Fruit fly (Drosophila melanogaster) S2 (cell line): ENCODE measurements around the gene CG5001.

Experiments used
- CG8478 ChIP-seq: fragments of >200 bp; optimal IDR thresholded peaks from 2 replicates; lab custom pipeline; 2018
- CTCF ChIP-seq, 2 experiments: fragments of >200 bp; optimal IDR thresholded peaks; 2 replicates each; lab custom pipeline; 2018

The CG5001 gene

dm6 chr2L:1185642-1186497 is at the start of gene CG5001:
CG5001 (plus strand) TSS chr2L:1185757.
- TF ChIP-seq CTCF (optimal IDR thresholded peaks at IDR 0.05; lab: Kevin White, UChicago) (no peak), CG8478 (lab: Kevin White, UChicago) (no peak)

dm6 chr2L:1136993-1137392 is 48.6 kb upstream of the CG5001 start:
- no peak for TF ChIP-seq CG8478 (lab: Kevin White, UChicago)
- no peak for TF ChIP-seq CTCF (optimal IDR thresholded peaks at IDR 0.05; lab: Kevin White, UChicago)

- TF ChIP-seq CG8478 (lab: Kevin White, UChicago) (no peak), CTCF (optimal IDR thresholded peaks at IDR 0.05; lab: Kevin White, UChicago) (peak; percentile 66 to 68)
Observed at dm6 chr2L:1142730-1143281, 42.8 kb upstream of the CG5001 start, which contains the start of gene MFS3. MFS3 (plus strand) TSS chr2L:1143201.

- TF ChIP-seq CG8478 (lab: Kevin White, UChicago) (no peak), CTCF (optimal IDR thresholded peaks at IDR 0.05; lab: Kevin White, UChicago) (no peak)
Observed at dm6 chr2L:1143286-1143685, 42.3 kb upstream of the CG5001 start.

- no peak for TF ChIP-seq CG8478 (lab: Kevin White, UChicago)
Observed at dm6 chr2L:1144371-1145360, 40.9 kb upstream of the CG5001 start.

- TF ChIP-seq CTCF (optimal IDR thresholded peaks at IDR 0.05; lab: Kevin White, UChicago) (no peak), CG8478 (lab: Kevin White, UChicago) (no peak)
Observed at dm6 chr2L:1147656-1148055, 37.9 kb upstream of the CG5001 start.

dm6 chr2L:1150554-1150953 is 35.0 kb upstream of the CG5001 start, which contains the start of the genes Tfb4 and Vps29:
Tfb4 (minus strand) TSS chr2L:1150677.
Vps29 (plus strand) TSS chr2L:1150766.
- no peak for TF ChIP-seq CG8478 (lab: Kevin White, UChicago)
- no peak for TF ChIP-seq CTCF (optimal IDR thresholded peaks at IDR 0.05; lab: Kevin White, UChicago)

dm6 chr2L:1152693-1153092 is 32.9 kb upstream of the CG5001 start:
- TF ChIP-seq CTCF (optimal IDR thresholded peaks at IDR 0.05; lab: Kevin White, UChicago) (no peak), CG8478 (lab: Kevin White, UChicago) (no peak)

dm6 chr2L:1156592-1157249 is 28.8 kb upstream of the CG5001 start:
- no peak for TF ChIP-seq CTCF (optimal IDR thresholded peaks at IDR 0.05; lab: Kevin White, UChicago)
- TF ChIP-seq CG8478 (lab: Kevin White, UChicago): no peak

dm6 chr2L:1157357-1157678 is 28.2 kb upstream of the CG5001 start:
- TF ChIP-seq CG8478 (lab: Kevin White, UChicago) (no peak), CTCF (optimal IDR thresholded peaks at IDR 0.05; lab: Kevin White, UChicago) (no peak)

dm6 chr2L:1157679-1158518 is 27.7 kb upstream of the CG5001 start, which contains the start of gene capt:
capt (minus strand) TSS chr2L:1158262.
- no peak for TF ChIP-seq CTCF (optimal IDR thresholded peaks at IDR 0.05; lab: Kevin White, UChicago)
- TF ChIP-seq CG8478 (lab: Kevin White, UChicago): no peak

dm6 chr2L:1158519-1159319 is 26.8 kb upstream of the CG5001 start, which contains the start of gene Tango14:
Tango14 (plus strand) TSS chr2L:1158661.
- TF ChIP-seq CG8478 (lab: Kevin White, UChicago) (no peak), CTCF (optimal IDR thresholded peaks at IDR 0.05; lab: Kevin White, UChicago) (no peak)
